Worm (Caenorhabditis elegans): Measurements from ENCODE around the gene ung-1.

DNA sequence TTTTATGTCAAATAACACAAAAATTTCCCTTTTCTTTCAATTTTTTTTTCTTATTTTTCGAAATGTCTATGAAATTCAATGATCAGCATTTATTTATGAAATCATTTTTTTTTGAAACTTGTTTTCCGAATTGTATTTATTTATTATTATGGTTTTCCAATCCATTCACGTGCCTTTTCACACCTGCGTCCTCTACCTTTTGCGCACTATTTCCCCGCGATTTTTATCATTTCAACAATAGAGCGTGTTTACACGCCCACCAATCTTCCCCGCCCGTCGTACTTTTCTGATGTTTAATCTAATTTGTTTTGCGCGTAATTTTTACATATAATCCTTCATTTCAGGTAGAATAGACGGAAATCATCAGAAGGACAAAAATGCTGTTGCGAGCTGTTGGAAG is 15.9 kb upstream of the ung-1 start, which contains the start of gene wah-1:
- TF ChIP-seq lin-13 (GFP tag; optimal IDR thresholded peaks at IDR 0.05) (no peak), snpc-4 (tag; optimal IDR thresholded peaks at IDR 0.05) (no peak), nhr-77 (tag; optimal IDR thresholded peaks at IDR 0.05) (no peak)

Data from whole organism, L2 larva.